Worm (Caenorhabditis elegans): ENCODE data around the gene sucl-2.

The sucl-2 gene

DNA sequence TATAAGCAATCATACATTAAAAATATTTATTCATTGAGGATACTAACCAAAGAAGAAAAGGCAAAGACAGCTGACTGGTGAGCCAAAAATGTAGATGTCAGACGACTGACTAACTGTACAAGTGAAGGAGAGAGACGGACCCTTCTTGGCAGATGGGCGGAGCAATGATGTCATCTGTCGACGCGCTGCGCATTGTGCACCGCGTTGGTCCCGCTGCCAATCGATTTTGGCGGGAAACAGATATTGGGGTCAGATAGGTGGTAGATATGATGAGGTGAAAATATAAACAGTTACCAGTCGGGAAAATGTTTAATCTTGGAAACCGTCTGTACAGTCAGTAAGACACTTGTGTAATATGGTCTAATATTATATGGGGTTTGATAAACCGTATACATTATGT, 31.3 kb downstream of the sucl-2 start, which contains the start of gene T24C4.2:
TSS of gene T24C4.2 (minus strand) at position 101 of the 400 bp plus-strand sequence.
- no peak for TF ChIP-seq tra-1 (GFP tag; IDR thresholded peaks at IDR 0.05)
- TF ChIP-seq pha-4 (GFP tag; IDR thresholded peaks at IDR 0.05), result no peak
- no peak for TF ChIP-seq pha-4 (tag; optimal IDR thresholded peaks at IDR 0.05)
- TF ChIP-seq vab-7 (GFP tag; IDR thresholded peaks at IDR 0.05), result no peak
- TF ChIP-seq lin-1 (GFP tag; IDR thresholded peaks at IDR 0.05), result no peak
- no peak for TF ChIP-seq D1046.2 (GFP tag; IDR thresholded peaks at IDR 0.05)
- no peak for TF ChIP-seq lsy-2 (tag; optimal IDR thresholded peaks at IDR 0.05)
- TF ChIP-seq T26A8.4 (GFP tag; IDR thresholded peaks at IDR 0.05), result no peak
- no peak for TF ChIP-seq lin-13 (GFP tag; optimal IDR thresholded peaks at IDR 0.05)
- TF ChIP-seq aha-1 (tag), result no peak
- TF ChIP-seq ceh-28 (tag; optimal IDR thresholded peaks at IDR 0.05), result no peak
- TF ChIP-seq F37D6.2 (tag; optimal IDR thresholded peaks at IDR 0.05), result no peak
- TF ChIP-seq ceh-44 (GFP tag; IDR thresholded peaks at IDR 0.05), result no peak
- no peak for TF ChIP-seq Y105C5A.15 (GFP tag; IDR thresholded peaks at IDR 0.05)
- TF ChIP-seq mxl-2 (GFP tag; conservative IDR thresholded peaks at IDR 0.05), result no peak
- no peak for TF ChIP-seq lim-7 (GFP tag; IDR thresholded peaks at IDR 0.05)
- TF ChIP-seq unc-130 (GFP tag; optimal IDR thresholded peaks at IDR 0.05), result no peak
- TF ChIP-seq dve-1 (tag; optimal IDR thresholded peaks at IDR 0.05; ENCODE audit: insufficient read depth), result no peak
- no peak for TF ChIP-seq F49E8.2 (tag; optimal IDR thresholded peaks at IDR 0.05; ENCODE audit: borderline replicate concordance)

DNA sequence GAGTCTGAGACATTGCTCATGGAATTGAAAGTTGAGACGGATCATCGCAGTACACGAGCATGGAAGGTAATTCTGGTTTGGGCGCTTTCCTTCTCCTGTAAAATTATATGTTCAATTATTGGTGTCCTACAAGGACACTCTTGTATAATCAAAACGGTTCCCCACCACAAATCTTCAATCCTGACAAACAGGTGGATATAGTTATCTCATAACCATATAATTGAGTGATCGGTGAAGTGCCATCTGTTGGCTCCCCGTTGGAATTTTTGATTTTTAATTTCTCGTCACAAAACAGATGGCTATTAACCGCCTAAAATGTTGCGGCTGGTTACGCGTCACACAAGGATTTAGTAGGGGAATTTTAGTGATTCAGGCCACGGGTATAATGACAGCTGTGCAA, 32.3 kb downstream of the sucl-2 start:
- TF ChIP-seq aha-1 (tag) (peak; percentile 84), madf-9 (GFP tag; conservative IDR thresholded peaks at IDR 0.05) (no peak)

DNA sequence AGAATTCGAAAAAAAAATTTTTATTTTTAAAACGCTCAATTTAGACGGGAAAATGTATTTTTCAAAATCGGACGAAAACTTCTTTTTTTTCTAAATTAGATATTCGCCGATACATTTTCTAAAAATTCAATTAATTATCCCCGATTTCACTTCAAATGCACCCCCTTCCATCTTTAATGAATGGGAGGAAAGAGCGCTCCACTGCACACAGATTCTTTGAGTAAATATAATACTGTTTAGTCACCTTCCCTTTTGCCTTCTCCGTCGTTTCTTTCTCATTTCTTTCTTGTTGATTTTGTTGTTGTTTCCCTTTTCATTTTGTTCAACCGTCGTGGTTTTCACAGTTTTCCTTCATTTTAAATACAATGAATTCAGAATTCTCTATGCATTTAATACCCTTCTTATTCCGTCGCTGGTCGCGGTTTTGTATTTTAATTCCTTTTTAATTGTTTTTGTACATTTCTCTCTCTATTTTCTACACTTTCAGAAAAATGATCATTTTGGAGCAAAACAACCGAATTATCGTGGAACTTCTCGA, 39.3 kb downstream of the sucl-2 start, which contains the start of gene arx-4:
TSS of gene arx-4 (plus strand) at position 488 of the 538 bp plus-strand sequence.
- TF ChIP-seq daf-12 (tag; optimal IDR thresholded peaks at IDR 0.05), result no peak
- no peak for TF ChIP-seq mxl-2 (GFP tag; conservative IDR thresholded peaks at IDR 0.05)
- no peak for TF ChIP-seq dmd-8 (GFP tag; IDR thresholded peaks at IDR 0.05)
- peak; percentile 89 for TF ChIP-seq aha-1 (tag)
- peak; percentile 7 for TF ChIP-seq dve-1 (tag; optimal IDR thresholded peaks at IDR 0.05; ENCODE audit: insufficient read depth)
- TF ChIP-seq lin-13 (GFP tag; optimal IDR thresholded peaks at IDR 0.05), result no peak
- no peak for TF ChIP-seq nhr-76 (tag; optimal IDR thresholded peaks at IDR 0.05)
- TF ChIP-seq daf-16 (GFP tag; optimal IDR thresholded peaks at IDR 0.05), result no peak
- peak; percentile 36 for TF ChIP-seq daf-16 (tag; optimal IDR thresholded peaks at IDR 0.05)
- no peak for TF ChIP-seq pha-4 (GFP tag; IDR thresholded peaks at IDR 0.05)
- peak; percentile 34 for TF ChIP-seq pha-4 (tag; optimal IDR thresholded peaks at IDR 0.05)
- TF ChIP-seq fkh-10 (GFP tag; optimal IDR thresholded peaks at IDR 0.05), result no peak
- peak; percentile 40 for TF ChIP-seq mes-2 (tag; optimal IDR thresholded peaks at IDR 0.05; ENCODE audit: poor library complexity, severe bottlenecking)
- no peak for TF ChIP-seq gei-8 (GFP tag; optimal IDR thresholded peaks at IDR 0.05)
- no peak for TF ChIP-seq daf-8 (GFP tag; IDR thresholded peaks at IDR 0.05)
- TF ChIP-seq ZK337.2 (GFP tag; IDR thresholded peaks at IDR 0.05), result no peak
- peak; percentile 50 for TF ChIP-seq lin-38 (GFP tag; IDR thresholded peaks at IDR 0.05)

DNA sequence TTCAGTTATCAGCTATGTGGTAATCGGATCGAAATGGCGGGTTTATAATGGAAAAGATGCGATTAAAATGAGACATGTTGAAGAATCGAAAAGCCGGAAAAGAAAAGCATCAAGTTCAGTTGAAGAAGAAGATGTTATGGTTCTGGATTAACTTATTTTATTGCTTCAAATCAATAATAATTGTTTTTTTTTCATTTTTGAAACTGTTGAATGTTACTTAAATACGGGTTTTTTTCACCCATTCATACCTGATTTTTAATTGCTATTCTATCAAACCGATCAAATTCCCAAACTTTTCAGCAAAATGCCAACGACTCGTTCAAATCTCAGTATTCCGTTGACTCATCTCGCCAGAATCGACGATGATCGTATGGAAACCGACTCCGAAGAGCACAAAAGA, 41.3 kb downstream of the sucl-2 start, which contains the start of gene exos-4.2:
TSS of gene exos-4.2 (plus strand) at position 301 of the 400 bp plus-strand sequence.
- TF ChIP-seq ceh-82 (tag; optimal IDR thresholded peaks at IDR 0.05) (no peak), unc-130 (GFP tag; optimal IDR thresholded peaks at IDR 0.05) (no peak), nhr-102 (tag; optimal IDR thresholded peaks at IDR 0.05) (no peak), F37D6.2 (tag; optimal IDR thresholded peaks at IDR 0.05) (no peak), madf-9 (GFP tag; conservative IDR thresholded peaks at IDR 0.05) (no peak), nhr-111 (GFP tag; optimal IDR thresholded peaks at IDR 0.05) (no peak), lin-1 (GFP tag; IDR thresholded peaks at IDR 0.05) (no peak), nhr-25 (tag; optimal IDR thresholded peaks at IDR 0.05; ENCODE audit: borderline replicate concordance, insufficient read depth) (no peak), saeg-2 (GFP tag; IDR thresholded peaks at IDR 0.05) (no peak), daf-16 (GFP tag; optimal IDR thresholded peaks at IDR 0.05) (no peak), daf-16 (tag; optimal IDR thresholded peaks at IDR 0.05) (no peak), dmd-8 (GFP tag; IDR thresholded peaks at IDR 0.05) (no peak), dve-1 (tag; optimal IDR thresholded peaks at IDR 0.05; ENCODE audit: insufficient read depth) (no peak), pha-4 (GFP tag; IDR thresholded peaks at IDR 0.05) (no peak), pha-4 (tag; optimal IDR thresholded peaks at IDR 0.05) (no peak), Y105C5A.15 (GFP tag; IDR thresholded peaks at IDR 0.05) (no peak), nhr-76 (tag; optimal IDR thresholded peaks at IDR 0.05) (no peak), nhr-42 (GFP tag; IDR thresholded peaks at IDR 0.05) (no peak), T26A8.4 (GFP tag; IDR thresholded peaks at IDR 0.05) (no peak)

Data from whole organism, L4 larva.